Fruit fly (Drosophila melanogaster) whole organism: ENCODE measurements around the gene nolo.

Experiments
- EcR ChIP-seq, 2 experiments: fragments of >200 bp; optimal IDR thresholded peaks; 2 replicates each; lab custom pipeline; 2017; ENCODE audit warnings: missing biosample characterization in 2 of 2, missing genetic modification characterization in 2 of 2, missing genetic modification reagents in 2 of 2
- pan ChIP-seq: fragments of >200 bp; optimal IDR thresholded peaks from 2 replicates; lab custom pipeline; 2017
- usp ChIP-seq: fragments of >200 bp; optimal IDR thresholded peaks from 2 replicates; lab custom pipeline; 2017; ENCODE audit warnings: missing biosample characterization, missing genetic modification characterization, mixed read lengths

- TF ChIP-seq EcR (GFP tag; optimal IDR thresholded peaks at IDR 0.05; lab: Kevin White, UChicago): no peak
- no peak for TF ChIP-seq pan (lab: Kevin White, UChicago)
- TF ChIP-seq usp: no peak
Observed at dm6 chr2L:21658529-21659009, 25.3 kb upstream of the nolo start, which contains the start of gene Cul2.
